Worm (Caenorhabditis elegans) whole organism, late embryonic: ENCODE results near the gene H23L24.1.

ENCODE experiments used
- ama-1 ChIP-seq: fragments of 150-350 bp; optimal IDR thresholded peaks from 2 replicates; lab custom pipeline; 2014
- hlh-13 ChIP-seq: fragments of 200-800 bp; sonication (Bioruptor generic); optimal IDR thresholded peaks from 2 replicates; lab custom pipeline; 2018; ENCODE audit warnings: mild to moderate bottlenecking, missing genetic modification characterization, missing compliant biosample characterization
- lim-6 ChIP-seq: sonication (generic microtip); optimal IDR thresholded peaks from 2 replicates; lab custom pipeline; 2016; ENCODE audit warnings: missing genetic modification characterization, missing compliant biosample characterization
- lin-11 ChIP-seq: fragments of 200-800 bp; sonication (Bioruptor generic); optimal IDR thresholded peaks from 2 replicates; lab custom pipeline; 2018; ENCODE audit warnings: mild to moderate bottlenecking, missing genetic modification characterization, missing compliant biosample characterization

- TF ChIP-seq lin-11 (tag; lab: Kevin White, UChicago) (no peak), lim-6 (no peak), hlh-13 (GFP tag; lab: Kevin White, UChicago) (no peak), ama-1 (lab: Kevin White, UChicago) (no peak)
Measured at ce11 chrIV:8679225-8679624, 39.0 kb upstream of the H23L24.1 start, which contains the start of gene nlp-60.
